Worm (Caenorhabditis elegans) whole organism, L1 larva: Measurements from ENCODE around the gene rbg-1.

Experiments
- C16A3.4 ChIP-seq: fragments of 150-350 bp; optimal IDR thresholded peaks from 2 replicates; lab custom pipeline; 2014; ENCODE audit warnings: missing biosample characterization, missing genetic modification characterization
- C34B4.2 ChIP-seq: sonication (generic microtip); optimal IDR thresholded peaks from 2 replicates; lab custom pipeline; 2017; ENCODE audit warnings: mild to moderate bottlenecking, missing genetic modification characterization, missing compliant biosample characterization
- aly-2 ChIP-seq: fragments of 150-350 bp; optimal IDR thresholded peaks from 2 replicates; lab custom pipeline; 2014; ENCODE audit warnings: missing biosample characterization, missing genetic modification characterization
- blmp-1 ChIP-seq: fragments of 150-350 bp; optimal IDR thresholded peaks from 2 replicates; lab custom pipeline; 2014; ENCODE audit warnings: missing biosample characterization, missing genetic modification characterization
- ceh-88 ChIP-seq: fragments of 200-800 bp; sonication (Bioruptor generic); IDR thresholded peaks from 2 replicates; pipeline ENCODE4 v1.3.6; 2022; ENCODE audit warnings: missing genetic modification characterization, missing compliant biosample characterization
- ces-1 ChIP-seq: fragments of 150-350 bp; optimal IDR thresholded peaks from 2 replicates; lab custom pipeline; 2014; ENCODE audit warnings: missing biosample characterization, missing genetic modification reagents, missing genetic modification characterization
- dsc-1 ChIP-seq: sonication (generic microtip); optimal IDR thresholded peaks from 2 replicates; lab custom pipeline; 2016; ENCODE audit warnings: mild to moderate bottlenecking, missing genetic modification characterization, missing compliant biosample characterization
- elt-2 ChIP-seq: sonication (generic microtip); optimal IDR thresholded peaks from 2 replicates; lab custom pipeline; 2016; ENCODE audit warnings: missing genetic modification characterization, mild to moderate bottlenecking, inconsistent platforms, missing compliant biosample characterization, missing genetic modification reagents
- elt-3 ChIP-seq, 6 experiments: fragments of 150-350 bp in 1 of 6; sonication (generic microtip); optimal IDR thresholded peaks; 2 replicates each; lab custom pipeline; 2017 to 2018; ENCODE audit warnings: missing biosample characterization in 6 of 6, missing genetic modification characterization in 6 of 6, inconsistent platforms in 1 of 6
- ets-5 ChIP-seq: fragments of 200-800 bp; sonication (Bioruptor generic); IDR thresholded peaks from 2 replicates; pipeline ENCODE4 v1.3.6; 2022; ENCODE audit warnings: missing genetic modification characterization, missing compliant biosample characterization
- fkh-4 ChIP-seq: sonication (generic microtip); optimal IDR thresholded peaks from 2 replicates; lab custom pipeline; 2016; ENCODE audit warnings: missing compliant biosample characterization, missing genetic modification characterization, borderline replicate concordance
- fkh-8 ChIP-seq: sonication (generic microtip); optimal IDR thresholded peaks from 2 replicates; lab custom pipeline; 2016; ENCODE audit warnings: mild to moderate bottlenecking, missing genetic modification characterization, missing compliant biosample characterization
- fos-1 ChIP-seq: fragments of 150-350 bp; optimal IDR thresholded peaks from 2 replicates; lab custom pipeline; 2014; ENCODE audit warnings: missing biosample characterization, missing genetic modification characterization
- hlh-4 ChIP-seq: sonication (generic microtip); optimal IDR thresholded peaks from 2 replicates; lab custom pipeline; 2016; ENCODE audit warnings: mild to moderate bottlenecking, missing genetic modification characterization, missing compliant biosample characterization
- hpl-2 ChIP-seq: fragments of 150-350 bp; optimal IDR thresholded peaks from 2 replicates; lab custom pipeline; 2014; ENCODE audit warnings: missing biosample characterization, missing genetic modification reagents, missing genetic modification characterization
- lin-14 ChIP-seq: fragments of 200-800 bp; sonication (Bioruptor generic); optimal IDR thresholded peaks from 2 replicates; lab custom pipeline; 2018; ENCODE audit warnings: mild to moderate bottlenecking, missing genetic modification characterization, moderate library complexity, missing compliant biosample characterization
- lin-15B ChIP-seq: fragments of 150-350 bp; sonication (generic microtip); optimal IDR thresholded peaks from 3 replicates; lab custom pipeline; 2014; ENCODE audit warnings: missing biosample characterization, missing genetic modification characterization
- lin-35 ChIP-seq, 2 experiments: fragments of 150-350 bp; optimal IDR thresholded peaks; 2 replicates each; lab custom pipeline; 2014; ENCODE audit warnings: missing biosample characterization in 2 of 2, missing genetic modification characterization in 2 of 2, missing genetic modification reagents in 2 of 2
- lin-39 ChIP-seq: fragments of 150-350 bp; optimal IDR thresholded peaks from 2 replicates; lab custom pipeline; 2014; ENCODE audit warnings: missing biosample characterization, missing genetic modification reagents, missing genetic modification characterization
- lir-3 ChIP-seq: sonication (generic microtip); optimal IDR thresholded peaks from 2 replicates; lab custom pipeline; 2016; ENCODE audit warnings: mild to moderate bottlenecking, missing genetic modification characterization, moderate library complexity, missing compliant biosample characterization; ENCODE audit not compliant: poor library complexity
- lsy-2 ChIP-seq, 2 experiments: fragments of 150-350 bp; optimal IDR thresholded peaks; 2 replicates each; lab custom pipeline; 2014; ENCODE audit warnings: missing biosample characterization in 2 of 2, missing genetic modification characterization in 2 of 2
- mab-9 ChIP-seq: fragments of 200-800 bp; sonication (Bioruptor generic); IDR thresholded peaks from 2 replicates; pipeline ENCODE4 v1.3.6; 2022; ENCODE audit warnings: missing genetic modification reagents, missing genetic modification characterization, missing compliant biosample characterization
- mdl-1 ChIP-seq, 2 experiments: fragments of 150-350 bp; optimal IDR thresholded peaks; 2 replicates each; lab custom pipeline; 2014 to 2017; ENCODE audit warnings: missing biosample characterization in 2 of 2, missing genetic modification characterization in 2 of 2, inconsistent platforms in 1 of 2
- mep-1 ChIP-seq: fragments of 150-350 bp; optimal IDR thresholded peaks from 2 replicates; lab custom pipeline; 2014; ENCODE audit warnings: missing biosample characterization, missing genetic modification characterization
- nhr-20 ChIP-seq: sonication (generic microtip); optimal IDR thresholded peaks from 2 replicates; lab custom pipeline; 2016; ENCODE audit warnings: mild to moderate bottlenecking, missing genetic modification characterization, missing compliant biosample characterization
- nhr-47 ChIP-seq: sonication (generic microtip); optimal IDR thresholded peaks from 2 replicates; lab custom pipeline; 2016; ENCODE audit warnings: mild to moderate bottlenecking, missing genetic modification characterization, moderate library complexity, missing compliant biosample characterization
- nhr-71 ChIP-seq: sonication (generic microtip); optimal IDR thresholded peaks from 2 replicates; lab custom pipeline; 2016; ENCODE audit warnings: mild to moderate bottlenecking, missing genetic modification characterization, moderate library complexity, missing compliant biosample characterization
- nhr-76 ChIP-seq: sonication (generic microtip); optimal IDR thresholded peaks from 2 replicates; lab custom pipeline; 2017; ENCODE audit warnings: missing biosample characterization, missing genetic modification characterization
- nhr-84 ChIP-seq: sonication (generic microtip); optimal IDR thresholded peaks from 2 replicates; lab custom pipeline; 2017; ENCODE audit warnings: missing biosample characterization, missing genetic modification characterization
- nhr-85 ChIP-seq: sonication (generic microtip); peaks from one replicate; lab custom pipeline; 2016; ENCODE audit warnings: missing genetic modification characterization, inconsistent platforms, missing compliant biosample characterization
- nhr-90 ChIP-seq: sonication (generic microtip); optimal IDR thresholded peaks from 2 replicates; lab custom pipeline; 2016; ENCODE audit warnings: mild to moderate bottlenecking, missing genetic modification characterization, missing compliant biosample characterization; ENCODE audit not compliant: poor library complexity
- pag-3 ChIP-seq: sonication (generic microtip); optimal IDR thresholded peaks from 2 replicates; lab custom pipeline; 2017; ENCODE audit warnings: missing genetic modification characterization, mild to moderate bottlenecking, missing compliant biosample characterization, antibody characterized with exemption, borderline replicate concordance; ENCODE audit not compliant: insufficient read depth
- snpc-4 ChIP-seq: fragments of 150-350 bp; optimal IDR thresholded peaks from 2 replicates; lab custom pipeline; 2014; ENCODE audit warnings: missing biosample characterization, missing genetic modification characterization
- sox-4 ChIP-seq: sonication (generic microtip); optimal IDR thresholded peaks from 2 replicates; lab custom pipeline; 2016; ENCODE audit warnings: missing genetic modification characterization, missing compliant biosample characterization
- unc-30 ChIP-seq: sonication (generic microtip); optimal IDR thresholded peaks from 2 replicates; lab custom pipeline; 2017; ENCODE audit warnings: missing biosample characterization, missing genetic modification characterization
- unc-86 ChIP-seq: sonication (generic microtip); optimal IDR thresholded peaks from 2 replicates; lab custom pipeline; 2016; ENCODE audit warnings: missing genetic modification characterization, missing compliant biosample characterization
- unc-98 ChIP-seq: fragments of 200-800 bp; sonication (Bioruptor generic); IDR thresholded peaks from 2 replicates; pipeline ENCODE4 v1.3.6; 2022; ENCODE audit warnings: missing genetic modification characterization, missing compliant biosample characterization
- vab-15 ChIP-seq: sonication (generic microtip); optimal IDR thresholded peaks from 2 replicates; lab custom pipeline; 2017; ENCODE audit warnings: missing genotype, mild to moderate bottlenecking, missing genetic modification characterization, missing compliant biosample characterization
- ztf-11 ChIP-seq, 2 experiments: sonication (generic microtip); optimal IDR thresholded peaks; 2 replicates each; lab custom pipeline; 2016 to 2017; ENCODE audit warnings: missing genetic modification characterization in 2 of 2, missing biosample characterization in 1 of 2, missing compliant biosample characterization in 1 of 2

rbg-1 gene

DNA sequence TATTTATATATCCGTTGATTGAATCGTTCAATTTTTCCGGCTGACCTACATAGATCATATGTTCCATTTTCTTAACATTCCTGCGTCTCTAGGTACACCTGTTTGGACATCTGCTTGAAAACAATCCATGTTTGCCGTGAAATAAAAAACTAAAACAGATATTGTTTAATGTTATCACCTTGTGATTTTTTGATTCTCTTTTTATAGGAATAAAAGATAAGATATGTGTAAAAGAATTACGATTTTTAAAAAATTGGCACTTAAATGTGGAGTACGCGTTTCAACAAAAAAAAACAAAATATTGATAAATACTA lies 36.0 kb upstream of the rbg-1 start:
- no peak for TF ChIP-seq elt-2 (tag; lab: Kevin White, UChicago)
- TF ChIP-seq lin-35 (GFP tag; optimal IDR thresholded peaks at IDR 0.05; lab: Kevin White, UChicago), result peak in 1 of 2 experiments; percentile 23
- TF ChIP-seq blmp-1, result peak; percentile 33
- TF ChIP-seq nhr-85 (tag; lab: Kevin White, UChicago), result peak; percentile 73
- no peak for TF ChIP-seq lin-15B (tag; lab: Kevin White, UChicago)
- peak in 1 of 6 experiments; percentile 72 for TF ChIP-seq elt-3 (tag; optimal IDR thresholded peaks at IDR 0.05; lab: Kevin White, UChicago)

DNA sequence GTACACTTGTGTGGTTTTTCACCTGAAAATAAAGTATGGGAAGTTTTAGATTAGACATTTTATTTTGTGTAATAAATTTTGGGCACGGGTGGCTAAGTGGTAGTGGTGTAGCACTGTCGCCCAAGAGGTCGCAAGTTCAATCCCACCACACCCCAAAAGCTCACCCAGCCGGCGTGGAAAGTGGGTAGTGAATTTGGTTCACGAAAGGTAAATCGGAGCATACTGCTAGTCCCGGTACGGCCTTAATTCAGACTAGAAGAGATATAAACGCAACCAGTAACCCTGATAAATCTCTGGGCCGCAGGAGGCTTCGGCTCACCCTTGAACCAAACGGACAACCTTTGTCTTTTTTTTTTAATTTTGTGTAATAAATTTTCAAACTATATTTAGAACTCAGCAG lies 31.5 kb upstream of the rbg-1 start:
- TF ChIP-seq lin-39 (no peak), sox-4 (no peak), nhr-20 (no peak), nhr-90 (tag; lab: Kevin White, UChicago) (no peak), C16A3.4 (tag; lab: Kevin White, UChicago) (no peak), fos-1 (tag; lab: Kevin White, UChicago) (no peak), dsc-1 (tag; lab: Kevin White, UChicago) (no peak), ceh-88 (no peak), ztf-11 (tag; optimal IDR thresholded peaks at IDR 0.05; lab: Kevin White, UChicago) (no peak), pag-3 (no peak), elt-2 (tag; lab: Kevin White, UChicago) (no peak), hpl-2 (GFP tag; lab: Kevin White, UChicago) (no peak), mep-1 (tag; lab: Kevin White, UChicago) (no peak)

DNA sequence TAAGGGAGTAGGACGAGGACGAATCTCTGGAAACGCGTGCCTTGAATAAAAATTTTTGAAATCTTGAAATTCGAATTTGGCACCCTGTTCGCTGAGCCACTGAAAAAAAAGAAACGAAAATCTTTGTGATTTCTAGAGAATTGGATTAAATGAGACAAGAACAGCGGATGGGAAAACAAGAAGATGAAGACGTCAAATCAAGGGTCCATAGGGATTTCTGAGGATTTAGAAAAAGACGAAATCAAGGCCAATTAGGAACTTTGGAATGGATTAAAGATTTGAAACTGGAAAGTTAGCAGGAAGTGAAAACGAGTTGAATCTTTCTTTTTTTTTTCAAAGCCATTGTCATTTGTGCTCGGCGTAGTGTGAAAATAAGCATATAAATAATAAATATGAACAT lies 28.8 kb upstream of the rbg-1 start, which contains the start of gene pag-3:
pag-3 (minus strand) TSS at position 101 of the 400 bp plus-strand sequence.
- no peak for TF ChIP-seq lin-14 (GFP tag; lab: Kevin White, UChicago)
- no peak for TF ChIP-seq nhr-47
- TF ChIP-seq aly-2 (tag; lab: Kevin White, UChicago), result no peak
- no peak for TF ChIP-seq fkh-8 (tag; lab: Kevin White, UChicago)
- no peak for TF ChIP-seq nhr-71
- no peak for TF ChIP-seq unc-86 (tag; lab: Kevin White, UChicago)
- TF ChIP-seq vab-15 (tag; lab: Kevin White, UChicago), result no peak
- no peak for TF ChIP-seq mab-9 (GFP tag; lab: Robert Waterston, UW)
- no peak for TF ChIP-seq lir-3
- no peak for TF ChIP-seq ces-1 (GFP tag; lab: Kevin White, UChicago)
- TF ChIP-seq C34B4.2, result no peak
- no peak for TF ChIP-seq ztf-11 (tag; optimal IDR thresholded peaks at IDR 0.05; lab: Kevin White, UChicago)
- TF ChIP-seq nhr-84 (tag; lab: Kevin White, UChicago), result no peak
- TF ChIP-seq pag-3, result no peak
- TF ChIP-seq nhr-90 (tag; lab: Kevin White, UChicago), result no peak
- no peak for TF ChIP-seq elt-3 (tag; optimal IDR thresholded peaks at IDR 0.05; lab: Kevin White, UChicago)
- TF ChIP-seq lin-39, result no peak
- no peak for TF ChIP-seq unc-98 (GFP tag; lab: Robert Waterston, UW)

ce11 chrX:14957176-14957575 lies 26.2 kb upstream of the rbg-1 start:
- TF ChIP-seq lsy-2 (tag; optimal IDR thresholded peaks at IDR 0.05; lab: Kevin White, UChicago), result no peak
- no peak for TF ChIP-seq nhr-84 (tag; lab: Kevin White, UChicago)
- no peak for TF ChIP-seq hlh-4 (tag; lab: Kevin White, UChicago)
- no peak for TF ChIP-seq unc-30 (tag; lab: Kevin White, UChicago)
- TF ChIP-seq unc-98 (GFP tag; lab: Robert Waterston, UW), result no peak
- no peak for TF ChIP-seq blmp-1
- no peak for TF ChIP-seq nhr-76 (tag; lab: Kevin White, UChicago)

ce11 chrX:14958401-14958800 lies 24.9 kb upstream of the rbg-1 start:
- no peak for TF ChIP-seq mdl-1 (tag; optimal IDR thresholded peaks at IDR 0.05; lab: Kevin White, UChicago)
- no peak for TF ChIP-seq fkh-4 (tag; lab: Kevin White, UChicago)
- no peak for TF ChIP-seq nhr-71
- TF ChIP-seq ets-5 (GFP tag; lab: Robert Waterston, UW), result no peak
- no peak for TF ChIP-seq lsy-2 (tag; optimal IDR thresholded peaks at IDR 0.05; lab: Kevin White, UChicago)
- TF ChIP-seq nhr-90 (tag; lab: Kevin White, UChicago), result no peak
- TF ChIP-seq ceh-88, result no peak
- no peak for TF ChIP-seq sox-4
- TF ChIP-seq ces-1 (GFP tag; lab: Kevin White, UChicago), result no peak
- TF ChIP-seq snpc-4 (tag; lab: Kevin White, UChicago), result no peak
- no peak for TF ChIP-seq unc-86 (tag; lab: Kevin White, UChicago)
